Worm (Caenorhabditis elegans): Measurements from ENCODE around the gene K05F1.13.

Gene K05F1.13

ce11 chrII:5781935-5782921 lies 6.7 kb upstream of the K05F1.13 start, which contains the start of gene K05F1.6 (continued):
- no peak for TF ChIP-seq fax-1 (tag; optimal IDR thresholded peaks at IDR 0.05)
- TF ChIP-seq sox-4 (tag; optimal IDR thresholded peaks at IDR 0.05): peak; percentile 67
- TF ChIP-seq unc-55 (GFP tag; optimal IDR thresholded peaks at IDR 0.05): peak; percentile 12
- peak; percentile 2 for TF ChIP-seq odd-2 (tag; optimal IDR thresholded peaks at IDR 0.05)
- peak; percentile 90 for TF ChIP-seq elt-2 (tag; optimal IDR thresholded peaks at IDR 0.05)
- peak; percentile 55 for TF ChIP-seq dmd-4 (tag; optimal IDR thresholded peaks at IDR 0.05; ENCODE audit: borderline replicate concordance)
- TF ChIP-seq pros-1 (tag; optimal IDR thresholded peaks at IDR 0.05): no peak
- TF ChIP-seq ztf-16 (tag; optimal IDR thresholded peaks at IDR 0.05): peak; percentile 86
- TF ChIP-seq fkh-6 (tag; optimal IDR thresholded peaks at IDR 0.05): no peak
- peak; percentile 5 for TF ChIP-seq F13H6.1 (tag; optimal IDR thresholded peaks at IDR 0.05)
- peak; percentile 17 for TF ChIP-seq hlh-15 (tag; optimal IDR thresholded peaks at IDR 0.05)
- TF ChIP-seq ceh-22 (tag; optimal IDR thresholded peaks at IDR 0.05): no peak
- peak; percentile 27 for TF ChIP-seq npax-4 (tag; optimal IDR thresholded peaks at IDR 0.05)
- TF ChIP-seq ceh-18 (tag; optimal IDR thresholded peaks at IDR 0.05): peak; percentile 45
- TF ChIP-seq ets-4 (tag; optimal IDR thresholded peaks at IDR 0.05): peak; percentile 6
- peak; percentile 31 for TF ChIP-seq ceh-48 (tag; optimal IDR thresholded peaks at IDR 0.05)
- peak; percentile 67 for TF ChIP-seq C38D4.7 (GFP tag; optimal IDR thresholded peaks at IDR 0.05)
- peak; percentile 29 for TF ChIP-seq lin-11 (tag; optimal IDR thresholded peaks at IDR 0.05)
- TF ChIP-seq ceh-30 (tag; optimal IDR thresholded peaks at IDR 0.05): no peak
- no peak for TF ChIP-seq rnt-1 (tag; optimal IDR thresholded peaks at IDR 0.05)
- no peak for TF ChIP-seq nhr-11 (tag; optimal IDR thresholded peaks at IDR 0.05)
- peak; percentile 54 for TF ChIP-seq C08G9.2 (tag; optimal IDR thresholded peaks at IDR 0.05)
- TF ChIP-seq pqm-1 (tag; optimal IDR thresholded peaks at IDR 0.05): peak; percentile 44
- peak; percentile 66 for TF ChIP-seq T23F11.4 (GFP tag; optimal IDR thresholded peaks at IDR 0.05)
- no peak for TF ChIP-seq ahr-1 (tag; optimal IDR thresholded peaks at IDR 0.05)
- peak; percentile 73 for TF ChIP-seq dve-1 (tag; optimal IDR thresholded peaks at IDR 0.05)
- peak; percentile 41 for TF ChIP-seq ref-2 (tag; optimal IDR thresholded peaks at IDR 0.05)
- peak; percentile 34 for TF ChIP-seq ceh-2 (tag; optimal IDR thresholded peaks at IDR 0.05)

ce11 chrII:5785504-5785903 lies 3.4 kb upstream of the K05F1.13 start:
- TF ChIP-seq hlh-8 (tag; optimal IDR thresholded peaks at IDR 0.05) (no peak), unc-42 (tag; optimal IDR thresholded peaks at IDR 0.05) (no peak), nfya-1 (tag; optimal IDR thresholded peaks at IDR 0.05) (no peak), pax-1 (tag; optimal IDR thresholded peaks at IDR 0.05) (no peak), sdc-2 (tag; optimal IDR thresholded peaks at IDR 0.05) (no peak), tbx-7 (tag; optimal IDR thresholded peaks at IDR 0.05) (no peak), ceh-18 (tag; optimal IDR thresholded peaks at IDR 0.05) (no peak), K09A11.1 (tag; optimal IDR thresholded peaks at IDR 0.05; ENCODE audit: insufficient read depth) (no peak), T23F11.4 (GFP tag; optimal IDR thresholded peaks at IDR 0.05) (no peak), nhr-11 (tag; optimal IDR thresholded peaks at IDR 0.05) (no peak), ceh-14 (tag; optimal IDR thresholded peaks at IDR 0.05) (no peak), hlh-6 (tag; optimal IDR thresholded peaks at IDR 0.05) (no peak)

ce11 chrII:5790313-5790773 lies 1.4 kb downstream of the K05F1.13 start, which contains the start of gene lect-2:
TSS of gene lect-2 (plus strand) at chrII:5790723.
- TF ChIP-seq unc-55 (GFP tag; optimal IDR thresholded peaks at IDR 0.05) (peak; percentile 35), C38D4.7 (GFP tag; optimal IDR thresholded peaks at IDR 0.05) (no peak)

All from whole organism, late embryonic.